Worm (Caenorhabditis elegans) whole organism, L3 larva: Measurements from ENCODE around the gene mdh-2.

Experiments used
- ama-1 ChIP-seq: fragments of 150-350 bp; optimal IDR thresholded peaks from 2 replicates; lab custom pipeline; 2018
- ceh-16 ChIP-seq: sonication (generic microtip); optimal IDR thresholded peaks from 2 replicates; lab custom pipeline; 2017; ENCODE audit warnings: missing biosample characterization, missing genetic modification characterization
- ceh-28 ChIP-seq: fragments of 150-350 bp; optimal IDR thresholded peaks from 2 replicates; lab custom pipeline; 2014; ENCODE audit warnings: missing biosample characterization, missing genetic modification reagents, missing genetic modification characterization
- ceh-82 ChIP-seq: fragments of 150-350 bp; optimal IDR thresholded peaks from 2 replicates; lab custom pipeline; 2014; ENCODE audit warnings: missing biosample characterization, missing genetic modification characterization
- ceh-9 ChIP-seq: sonication (generic microtip); optimal IDR thresholded peaks from 2 replicates; lab custom pipeline; 2018; ENCODE audit warnings: missing biosample characterization, missing genetic modification characterization
- egl-27 ChIP-seq: sonication (generic microtip); optimal IDR thresholded peaks from 4 replicates; lab custom pipeline; 2017; ENCODE audit warnings: missing biosample characterization, missing genetic modification reagents, missing genetic modification characterization
- egl-5 ChIP-seq: fragments of 150-350 bp; optimal IDR thresholded peaks from 2 replicates; lab custom pipeline; 2017; ENCODE audit warnings: missing biosample characterization, missing genetic modification reagents, missing genetic modification characterization, inconsistent platforms
- elt-1 ChIP-seq: fragments of 150-350 bp; optimal IDR thresholded peaks from 2 replicates; lab custom pipeline; 2014; ENCODE audit warnings: missing biosample characterization, missing genetic modification characterization
- elt-2 ChIP-seq: sonication (generic microtip); optimal IDR thresholded peaks from 2 replicates; lab custom pipeline; 2016; ENCODE audit warnings: missing genetic modification reagents, mild to moderate bottlenecking, missing genetic modification characterization, missing compliant biosample characterization
- elt-3 ChIP-seq, 3 experiments: fragments of 150-350 bp in 1 of 3; sonication (generic microtip) in 2 of 3; optimal IDR thresholded peaks; 2 replicates in 2 of 3; 4 replicates in 1 of 3; lab custom pipeline; 2014 to 2017; ENCODE audit warnings: missing biosample characterization in 3 of 3, missing genetic modification characterization in 3 of 3
- eor-1 ChIP-seq, 2 experiments: fragments of 150-350 bp; optimal IDR thresholded peaks; 2 replicates each; lab custom pipeline; 2014 to 2018; ENCODE audit warnings: missing biosample characterization in 2 of 2, missing genetic modification characterization in 2 of 2
- fkh-10 ChIP-seq: sonication (generic microtip); optimal IDR thresholded peaks from 2 replicates; lab custom pipeline; 2017; ENCODE audit warnings: missing biosample characterization, missing genetic modification reagents, missing genetic modification characterization
- fkh-2 ChIP-seq: fragments of 150-350 bp; optimal IDR thresholded peaks from 2 replicates; lab custom pipeline; 2014; ENCODE audit warnings: missing biosample characterization, missing genetic modification reagents, missing genetic modification characterization
- hmg-11 ChIP-seq: sonication (generic microtip); optimal IDR thresholded peaks from 2 replicates; lab custom pipeline; 2016; ENCODE audit warnings: missing genetic modification characterization, missing compliant biosample characterization
- jun-1 ChIP-seq: fragments of 150-350 bp; optimal IDR thresholded peaks from 2 replicates; lab custom pipeline; 2014; ENCODE audit warnings: missing biosample characterization, missing genetic modification reagents, missing genetic modification characterization
- lin-15B ChIP-seq: fragments of 150-350 bp; optimal IDR thresholded peaks from 2 replicates; lab custom pipeline; 2014; ENCODE audit warnings: missing biosample characterization, missing genetic modification characterization
- lin-39 ChIP-seq: fragments of 150-350 bp; optimal IDR thresholded peaks from 2 replicates; lab custom pipeline; 2018; ENCODE audit warnings: missing biosample characterization, missing genetic modification reagents, missing genetic modification characterization
- lsy-12 ChIP-seq: sonication (generic microtip); optimal IDR thresholded peaks from 2 replicates; lab custom pipeline; 2016; ENCODE audit warnings: mild to moderate bottlenecking, missing genetic modification characterization, missing compliant biosample characterization
- mdl-1 ChIP-seq: fragments of 150-350 bp; optimal IDR thresholded peaks from 2 replicates; lab custom pipeline; 2014; ENCODE audit warnings: missing biosample characterization, missing genetic modification characterization
- mml-1 ChIP-seq: fragments of 150-350 bp; sonication (generic microtip); optimal IDR thresholded peaks from 3 replicates; lab custom pipeline; 2014; ENCODE audit warnings: missing biosample characterization, missing genetic modification characterization
- nhr-11 ChIP-seq: fragments of 150-350 bp; optimal IDR thresholded peaks from 2 replicates; lab custom pipeline; 2014; ENCODE audit warnings: missing biosample characterization, missing genetic modification characterization
- nhr-12 ChIP-seq: fragments of 150-350 bp; optimal IDR thresholded peaks from 2 replicates; lab custom pipeline; 2014; ENCODE audit warnings: missing biosample characterization, missing genetic modification characterization
- nhr-23 ChIP-seq: fragments of 150-350 bp; optimal IDR thresholded peaks from 2 replicates; lab custom pipeline; 2014; ENCODE audit warnings: missing biosample characterization, missing genetic modification reagents, missing genetic modification characterization
- nhr-25 ChIP-seq: sonication (generic microtip); optimal IDR thresholded peaks from 2 replicates; lab custom pipeline; 2017; ENCODE audit warnings: missing biosample characterization, missing genetic modification characterization
- nhr-28 ChIP-seq: fragments of 150-350 bp; optimal IDR thresholded peaks from 2 replicates; lab custom pipeline; 2014; ENCODE audit warnings: missing biosample characterization, missing genetic modification characterization
- nhr-67 ChIP-seq: fragments of 150-350 bp; optimal IDR thresholded peaks from 2 replicates; lab custom pipeline; 2014; ENCODE audit warnings: missing biosample characterization, missing genetic modification characterization
- nhr-76 ChIP-seq: fragments of 150-350 bp; sonication (generic microtip); optimal IDR thresholded peaks from 5 replicates; lab custom pipeline; 2014; ENCODE audit warnings: missing biosample characterization, missing genetic modification characterization
- nhr-77 ChIP-seq: fragments of 150-350 bp; optimal IDR thresholded peaks from 2 replicates; lab custom pipeline; 2014; ENCODE audit warnings: missing biosample characterization, missing genetic modification characterization
- pha-4 ChIP-seq: fragments of 150-350 bp; optimal IDR thresholded peaks from 2 replicates; lab custom pipeline; 2014; ENCODE audit warnings: missing biosample characterization, missing genetic modification reagents, missing genetic modification characterization
- pqm-1 ChIP-seq: fragments of 150-350 bp; optimal IDR thresholded peaks from 2 replicates; lab custom pipeline; 2017; ENCODE audit warnings: missing biosample characterization, missing genetic modification characterization, inconsistent platforms
- sea-2 ChIP-seq: fragments of 150-350 bp; sonication (generic microtip); optimal IDR thresholded peaks from 4 replicates; lab custom pipeline; 2014; ENCODE audit warnings: missing biosample characterization, missing genetic modification reagents, missing genetic modification characterization
- skn-1 ChIP-seq: fragments of 150-350 bp; optimal IDR thresholded peaks from 2 replicates; lab custom pipeline; 2014; ENCODE audit warnings: missing biosample characterization, missing genetic modification characterization
- snpc-4 ChIP-seq: fragments of 150-350 bp; optimal IDR thresholded peaks from 2 replicates; lab custom pipeline; 2014; ENCODE audit warnings: missing biosample characterization, missing genetic modification characterization
- unc-39 ChIP-seq: sonication (generic microtip); optimal IDR thresholded peaks from 4 replicates; lab custom pipeline; 2017; ENCODE audit warnings: missing biosample characterization, missing genetic modification characterization
- unc-62 ChIP-seq: fragments of 150-350 bp; sonication (generic microtip); optimal IDR thresholded peaks from 4 replicates; lab custom pipeline; 2014; ENCODE audit warnings: missing biosample characterization, missing genetic modification reagents, missing genetic modification characterization
- ztf-11 ChIP-seq: fragments of 150-350 bp; optimal IDR thresholded peaks from 2 replicates; lab custom pipeline; 2014; ENCODE audit warnings: missing biosample characterization, missing genetic modification characterization
- ztf-4 ChIP-seq: fragments of 150-350 bp; optimal IDR thresholded peaks from 2 replicates; lab custom pipeline; 2014; ENCODE audit warnings: missing biosample characterization, missing genetic modification characterization

Gene mdh-2

ce11 chrIII:6581585-6581984, 26.3 kb downstream of the mdh-2 start, which contains the start of gene acr-21:
acr-21 (plus strand) TSS chrIII:6581885.
- peak; percentile 15 for TF ChIP-seq fkh-10 (GFP tag; lab: Kevin White, UChicago)
- TF ChIP-seq eor-1 (tag; optimal IDR thresholded peaks at IDR 0.05; lab: Kevin White, UChicago): no peak

DNA sequence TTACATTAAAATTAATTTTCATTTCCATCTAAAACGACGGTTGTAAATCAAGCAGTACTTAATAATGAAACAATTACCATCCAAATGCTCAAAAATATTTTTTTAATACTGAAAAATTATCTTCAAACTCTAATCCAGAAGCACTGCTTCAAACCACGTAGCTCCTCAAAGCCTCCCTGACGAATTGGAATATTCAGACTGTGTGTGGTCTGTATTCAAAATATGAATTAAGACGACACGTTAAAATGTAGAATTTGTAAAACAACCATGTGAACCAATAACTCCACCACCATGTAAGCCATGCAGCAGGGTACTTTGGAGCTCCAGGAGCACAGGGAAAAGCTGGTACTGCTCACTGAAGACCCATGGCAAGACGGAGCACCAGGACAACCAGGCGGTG, 28.5 kb downstream of the mdh-2 start, which contains the start of gene F27B3.8:
Gene F27B3.8, plus strand, starts transcription at position 301 of the 400 bp plus-strand sequence.
- TF ChIP-seq elt-2 (tag; lab: Kevin White, UChicago): no peak
- no peak for TF ChIP-seq sea-2 (GFP tag; lab: Kevin White, UChicago)
- TF ChIP-seq pha-4 (tag; lab: Kevin White, UChicago): no peak
- no peak for TF ChIP-seq unc-62 (GFP tag; lab: Kevin White, UChicago)
- no peak for TF ChIP-seq nhr-67 (tag; lab: Kevin White, UChicago)
- no peak for TF ChIP-seq nhr-11 (tag; lab: Kevin White, UChicago)
- TF ChIP-seq ama-1 (lab: Kevin White, UChicago): no peak
- no peak for TF ChIP-seq egl-27
- no peak for TF ChIP-seq mdl-1 (tag; lab: Kevin White, UChicago)
- TF ChIP-seq snpc-4 (tag; lab: Kevin White, UChicago): no peak
- TF ChIP-seq egl-5: no peak
- no peak for TF ChIP-seq skn-1 (tag; lab: Kevin White, UChicago)

- TF ChIP-seq ceh-28 (no peak), snpc-4 (tag; lab: Kevin White, UChicago) (no peak), fkh-2 (tag; lab: Kevin White, UChicago) (no peak), ztf-4 (tag; lab: Kevin White, UChicago) (no peak), elt-1 (tag; lab: Kevin White, UChicago) (no peak), nhr-76 (tag; lab: Kevin White, UChicago) (no peak), nhr-11 (tag; lab: Kevin White, UChicago) (no peak), egl-27 (no peak), skn-1 (tag; lab: Kevin White, UChicago) (no peak), pqm-1 (tag; lab: Kevin White, UChicago) (no peak), nhr-23 (no peak), nhr-28 (tag; lab: Kevin White, UChicago) (no peak), fkh-10 (GFP tag; lab: Kevin White, UChicago) (no peak), lin-39 (tag; lab: Kevin White, UChicago) (no peak), egl-5 (no peak), jun-1 (tag; lab: Kevin White, UChicago) (no peak), nhr-12 (tag; lab: Kevin White, UChicago) (no peak)
Observed at ce11 chrIII:6578505-6578904, 29.4 kb downstream of the mdh-2 start, which contains the start of gene F27B3.6. F27B3.6 (minus strand) TSS chrIII:6578605.

DNA sequence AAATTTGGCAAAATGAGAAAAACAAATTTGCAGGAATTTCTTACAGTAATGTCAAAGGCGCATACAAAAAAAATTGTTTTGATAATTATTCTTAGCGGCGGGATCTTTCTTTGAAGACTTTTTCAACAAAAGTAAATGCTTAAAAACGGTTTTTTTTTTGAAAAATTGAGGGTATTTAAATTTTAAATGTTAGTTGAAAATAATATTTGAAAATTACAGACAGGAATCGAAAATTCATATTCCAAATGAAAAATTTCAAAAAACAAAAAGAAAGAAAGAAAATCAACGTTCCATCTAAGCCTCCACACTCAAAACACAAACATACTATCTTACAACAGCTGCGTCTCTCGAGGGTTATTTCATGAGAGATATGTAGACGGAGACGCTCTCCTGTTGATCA, 30.7 kb downstream of the mdh-2 start:
- no peak for TF ChIP-seq hmg-11 (tag; lab: Kevin White, UChicago)
- no peak for TF ChIP-seq lin-15B (tag; lab: Kevin White, UChicago)
- no peak for TF ChIP-seq ceh-16 (tag; lab: Kevin White, UChicago)
- no peak for TF ChIP-seq mdl-1 (tag; lab: Kevin White, UChicago)
- TF ChIP-seq pha-4 (tag; lab: Kevin White, UChicago): no peak
- TF ChIP-seq nhr-77 (tag; lab: Kevin White, UChicago): no peak
- TF ChIP-seq snpc-4 (tag; lab: Kevin White, UChicago): no peak
- TF ChIP-seq nhr-25 (tag; lab: Kevin White, UChicago): no peak
- no peak for TF ChIP-seq jun-1 (tag; lab: Kevin White, UChicago)
- TF ChIP-seq lsy-12 (tag; lab: Kevin White, UChicago): no peak
- no peak for TF ChIP-seq fkh-2 (tag; lab: Kevin White, UChicago)
- TF ChIP-seq unc-62 (GFP tag; lab: Kevin White, UChicago): no peak
- no peak for TF ChIP-seq eor-1 (tag; optimal IDR thresholded peaks at IDR 0.05; lab: Kevin White, UChicago)
- no peak for TF ChIP-seq unc-39
- TF ChIP-seq pqm-1 (tag; lab: Kevin White, UChicago): no peak
- TF ChIP-seq lin-39 (tag; lab: Kevin White, UChicago): no peak
- no peak for TF ChIP-seq ceh-82 (tag; lab: Kevin White, UChicago)
- TF ChIP-seq egl-5: no peak
- no peak for TF ChIP-seq skn-1 (tag; lab: Kevin White, UChicago)

- TF ChIP-seq elt-3 (tag; optimal IDR thresholded peaks at IDR 0.05; lab: Kevin White, UChicago) (no peak), nhr-25 (tag; lab: Kevin White, UChicago) (no peak), ztf-11 (tag; lab: Kevin White, UChicago) (no peak), ceh-9 (tag; lab: Kevin White, UChicago) (no peak), mml-1 (tag; lab: Kevin White, UChicago) (no peak), elt-1 (tag; lab: Kevin White, UChicago) (no peak), pha-4 (tag; lab: Kevin White, UChicago) (no peak), eor-1 (tag; optimal IDR thresholded peaks at IDR 0.05; lab: Kevin White, UChicago) (no peak), snpc-4 (tag; lab: Kevin White, UChicago) (no peak), hmg-11 (tag; lab: Kevin White, UChicago) (no peak), nhr-76 (tag; lab: Kevin White, UChicago) (no peak), nhr-23 (no peak), unc-39 (no peak), egl-5 (no peak), fkh-2 (tag; lab: Kevin White, UChicago) (no peak), mdl-1 (tag; lab: Kevin White, UChicago) (no peak)
Observed at ce11 chrIII:6558487-6558886, 49.4 kb downstream of the mdh-2 start, which contains the start of gene C09E7.8. C09E7.8 (minus strand) TSS chrIII:6558587.
